Worm (Caenorhabditis elegans) whole organism, mixed stage, embryonic: Measurements from ENCODE around the gene srw-53.

Source experiments
- elt-3 ChIP-seq: fragments of 150-350 bp; optimal IDR thresholded peaks from 2 replicates; lab custom pipeline; 2014; ENCODE audit warnings: missing biosample characterization, missing genetic modification characterization
- nhr-76 ChIP-seq: sonication (generic microtip); optimal IDR thresholded peaks from 2 replicates; lab custom pipeline; 2017; ENCODE audit warnings: missing biosample characterization, missing genetic modification characterization
- unc-120 ChIP-seq: sonication (generic microtip); optimal IDR thresholded peaks from 2 replicates; lab custom pipeline; 2017; ENCODE audit warnings: missing genetic modification characterization, missing compliant biosample characterization; ENCODE audit not compliant: poor library complexity, severe bottlenecking

- TF ChIP-seq elt-3 (no peak), nhr-76 (tag; lab: Kevin White, UChicago) (no peak), unc-120 (tag; lab: Kevin White, UChicago) (no peak)
Measured at ce11 chrV:15975845-15976244, 32.6 kb downstream of the srw-53 start, which contains the start of gene clec-232.
